Fruit fly (Drosophila melanogaster): ENCODE measurements around the gene Nt5a.
A peak's percentile ranks its signal among the peaks of the same experiment; 100 is the strongest.

The Nt5a gene

dm6 chr3L:1295693-1296092 is 11.5 kb downstream of the Nt5a start, which contains the start of gene Rabex-5 (continued):
- TF ChIP-seq Drgx (GFP tag; IDR thresholded peaks at IDR 0.05) (no peak), scrt (GFP tag; optimal IDR thresholded peaks at IDR 0.05) (no peak), Spps (tag; optimal IDR thresholded peaks at IDR 0.05) (no peak), CG15269 (tag; optimal IDR thresholded peaks at IDR 0.05) (no peak), ewg (GFP tag; optimal IDR thresholded peaks at IDR 0.05) (no peak), CG33557 (GFP tag; optimal IDR thresholded peaks at IDR 0.05) (no peak), CG14050 (GFP tag; IDR thresholded peaks at IDR 0.05) (no peak), CG1792 (GFP tag; optimal IDR thresholded peaks at IDR 0.05) (peak; percentile 8), tll (GFP tag; optimal IDR thresholded peaks at IDR 0.05) (no peak), CG6854 (GFP tag; optimal IDR thresholded peaks at IDR 0.05) (no peak), mam (GFP tag; optimal IDR thresholded peaks at IDR 0.05) (peak; percentile 54), Ets65A (GFP tag) (no peak), sob (GFP tag; IDR thresholded peaks at IDR 0.05) (no peak), CG17829 (tag; optimal IDR thresholded peaks at IDR 0.05) (peak; percentile 48), hkb (optimal IDR thresholded peaks at IDR 0.05) (no peak), hkb (GFP tag; IDR thresholded peaks at IDR 0.05) (no peak), CG34376 (GFP tag; optimal IDR thresholded peaks at IDR 0.05) (peak; percentile 34), CG17361 (GFP tag; IDR thresholded peaks at IDR 0.05) (no peak), CG10321 (GFP tag; IDR thresholded peaks at IDR 0.05) (no peak), insv (GFP tag; optimal IDR thresholded peaks at IDR 0.05) (no peak), CG2116 (GFP tag; optimal IDR thresholded peaks at IDR 0.05) (peak; percentile 50), nerfin-2 (GFP tag; IDR thresholded peaks at IDR 0.05; ENCODE audit: partially characterized antibody) (peak; percentile 68), stwl (tag; optimal IDR thresholded peaks at IDR 0.05) (peak; percentile 87), lola (GFP tag; optimal IDR thresholded peaks at IDR 0.05) (no peak), Abd-B (GFP tag; optimal IDR thresholded peaks at IDR 0.05) (peak; percentile 2), TFAM (GFP tag; optimal IDR thresholded peaks at IDR 0.05) (no peak), ro (GFP tag; IDR thresholded peaks at IDR 0.05) (no peak), gcm (GFP tag; optimal IDR thresholded peaks at IDR 0.05) (no peak), NFAT (GFP tag; IDR thresholded peaks at IDR 0.05) (peak; percentile 44; the same call in 1 of the 2 replicates), tgo (GFP tag; IDR thresholded peaks at IDR 0.05) (no peak; the same call in 2 of the 3 replicates), en (GFP tag; optimal IDR thresholded peaks at IDR 0.05) (no peak), ken (GFP tag; IDR thresholded peaks at IDR 0.05) (no peak), CG12219 (GFP tag; optimal IDR thresholded peaks at IDR 0.05) (no peak), tup (GFP tag; optimal IDR thresholded peaks at IDR 0.05) (no peak), CG6765 (GFP tag; optimal IDR thresholded peaks at IDR 0.05) (no peak), gem (tag; optimal IDR thresholded peaks at IDR 0.05) (no peak), CG2712 (tag; optimal IDR thresholded peaks at IDR 0.05) (peak; percentile 39), wek (GFP tag; optimal IDR thresholded peaks at IDR 0.05) (no peak), CG13123 (GFP tag; optimal IDR thresholded peaks at IDR 0.05) (no peak), CG10654 (GFP tag; optimal IDR thresholded peaks at IDR 0.05) (peak; percentile 31), ash1 (GFP tag; optimal IDR thresholded peaks at IDR 0.05) (no peak), CG6689 (GFP tag; IDR thresholded peaks at IDR 0.05) (no peak), NC2α (GFP tag; optimal IDR thresholded peaks at IDR 0.05) (peak; percentile 8), slou (GFP tag; optimal IDR thresholded peaks at IDR 0.05) (peak; percentile 13), al (GFP tag; IDR thresholded peaks at IDR 0.05) (0 out of 2 replicates have a peak, but pooled peaks have one; percentile 14), Fer2 (tag; optimal IDR thresholded peaks at IDR 0.05) (no peak), E2f2 (GFP tag; IDR thresholded peaks at IDR 0.05) (peak; percentile 74), slp2 (GFP tag; optimal IDR thresholded peaks at IDR 0.05) (no peak), CG7963 (GFP tag; IDR thresholded peaks at IDR 0.05; ENCODE audit: partially characterized antibody) (peak; percentile 62; the same call in 2 of the 3 replicates), CG14710 (tag; optimal IDR thresholded peaks at IDR 0.05) (peak; percentile 49), CG11398 (GFP tag; optimal IDR thresholded peaks at IDR 0.05) (no peak)
